Worm (Caenorhabditis elegans): Measurements from ENCODE around the gene glb-33.

glb-33 gene

ce11 chrV:1351826-1352225, at the start of gene glb-33:
TSS of gene glb-33 (plus strand) at chrV:1352126.
- TF ChIP-seq pag-3 (tag; optimal IDR thresholded peaks at IDR 0.05; ENCODE audit: borderline replicate concordance), result no peak
- no peak for TF ChIP-seq zip-5 (tag; optimal IDR thresholded peaks at IDR 0.05)
- no peak for TF ChIP-seq ref-2 (tag; optimal IDR thresholded peaks at IDR 0.05)
- no peak for TF ChIP-seq ceh-24 (tag; optimal IDR thresholded peaks at IDR 0.05)
- no peak for TF ChIP-seq elt-4 (tag; optimal IDR thresholded peaks at IDR 0.05)
- TF ChIP-seq ceh-30 (tag; optimal IDR thresholded peaks at IDR 0.05), result no peak
- TF ChIP-seq tbx-7 (tag; optimal IDR thresholded peaks at IDR 0.05), result no peak
- no peak for TF ChIP-seq T23F11.4 (GFP tag; optimal IDR thresholded peaks at IDR 0.05)
- TF ChIP-seq sdc-2 (tag; optimal IDR thresholded peaks at IDR 0.05), result no peak
- no peak for TF ChIP-seq F13H6.1 (tag; optimal IDR thresholded peaks at IDR 0.05)
- no peak for TF ChIP-seq ceh-18 (tag; optimal IDR thresholded peaks at IDR 0.05)
- no peak for TF ChIP-seq ceh-45 (GFP tag; IDR thresholded peaks at IDR 0.05)
- no peak for TF ChIP-seq madf-2 (tag; optimal IDR thresholded peaks at IDR 0.05)
- no peak for TF ChIP-seq K02D7.2 (tag; optimal IDR thresholded peaks at IDR 0.05)
- TF ChIP-seq hlh-13 (GFP tag; optimal IDR thresholded peaks at IDR 0.05), result no peak
- no peak for TF ChIP-seq pha-4 (tag; optimal IDR thresholded peaks at IDR 0.05)
- TF ChIP-seq elt-2 (tag; optimal IDR thresholded peaks at IDR 0.05), result no peak
- TF ChIP-seq C08G9.2 (tag; optimal IDR thresholded peaks at IDR 0.05), result no peak
- no peak for TF ChIP-seq ama-1 (optimal IDR thresholded peaks at IDR 0.05)
- no peak for TF ChIP-seq pax-1 (tag; optimal IDR thresholded peaks at IDR 0.05)

- TF ChIP-seq C08G9.2 (tag; optimal IDR thresholded peaks at IDR 0.05) (no peak), madf-2 (tag; optimal IDR thresholded peaks at IDR 0.05) (no peak), dve-1 (tag; optimal IDR thresholded peaks at IDR 0.05) (peak; percentile 35)
These were observed 46.1 kb upstream of the glb-33 start for ce11 chrV:1305846-1306245.

- TF ChIP-seq ceh-9 (tag; optimal IDR thresholded peaks at IDR 0.05) (no peak), npax-4 (tag; optimal IDR thresholded peaks at IDR 0.05) (no peak), eyg-1 (tag; optimal IDR thresholded peaks at IDR 0.05) (no peak), pat-9 (tag; optimal IDR thresholded peaks at IDR 0.05) (no peak), nfya-1 (tag; optimal IDR thresholded peaks at IDR 0.05) (no peak), T23F11.4 (GFP tag; optimal IDR thresholded peaks at IDR 0.05) (no peak), lim-6 (tag; optimal IDR thresholded peaks at IDR 0.05) (no peak), ref-2 (tag; optimal IDR thresholded peaks at IDR 0.05) (no peak), elt-2 (tag; optimal IDR thresholded peaks at IDR 0.05) (no peak), zip-5 (tag; optimal IDR thresholded peaks at IDR 0.05) (no peak), fkh-6 (tag; optimal IDR thresholded peaks at IDR 0.05) (no peak), hlh-6 (tag; optimal IDR thresholded peaks at IDR 0.05) (no peak), hlh-8 (tag; optimal IDR thresholded peaks at IDR 0.05) (no peak)
These were observed 44.2 kb upstream of the glb-33 start for ce11 chrV:1307730-1308129.

ce11 chrV:1313274-1313673, 38.7 kb upstream of the glb-33 start:
- TF ChIP-seq unc-42 (tag; optimal IDR thresholded peaks at IDR 0.05), result peak; percentile 76
- TF ChIP-seq ceh-22 (tag; optimal IDR thresholded peaks at IDR 0.05), result no peak
- TF ChIP-seq mec-3 (tag; optimal IDR thresholded peaks at IDR 0.05; ENCODE audit: borderline replicate concordance), result no peak
- no peak for TF ChIP-seq pha-2 (tag; optimal IDR thresholded peaks at IDR 0.05)
- no peak for TF ChIP-seq ama-1 (optimal IDR thresholded peaks at IDR 0.05)
- TF ChIP-seq ztf-16 (tag; optimal IDR thresholded peaks at IDR 0.05), result no peak
- TF ChIP-seq pax-1 (tag; optimal IDR thresholded peaks at IDR 0.05), result no peak

DNA sequence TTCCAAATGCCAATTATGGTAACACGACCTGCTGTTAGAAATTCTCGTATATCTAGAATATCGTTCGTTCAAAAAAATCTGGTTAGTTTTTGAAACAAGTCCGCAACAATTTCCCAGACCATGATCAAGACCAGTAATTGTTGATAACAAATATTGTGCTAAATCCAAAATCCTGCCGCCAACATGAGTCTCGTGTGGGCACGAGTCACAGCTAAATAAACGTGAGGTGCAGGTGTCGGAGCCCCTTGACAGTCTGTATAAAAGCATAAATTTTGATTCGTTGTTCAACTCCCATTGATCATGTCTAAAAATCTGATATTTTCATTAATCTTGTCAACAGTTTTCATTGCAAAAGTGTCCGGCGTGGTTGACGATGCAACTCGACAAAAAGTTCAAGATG, 37.1 kb upstream of the glb-33 start, which contains the start of gene F16B3.2:
Gene F16B3.2, plus strand, starts transcription at position 301 of the 400 bp plus-strand sequence.
- TF ChIP-seq dmd-4 (tag; optimal IDR thresholded peaks at IDR 0.05; ENCODE audit: borderline replicate concordance) (no peak), ceh-18 (tag; optimal IDR thresholded peaks at IDR 0.05) (no peak), ahr-1 (tag; optimal IDR thresholded peaks at IDR 0.05) (no peak), hlh-15 (tag; optimal IDR thresholded peaks at IDR 0.05) (no peak), sox-2 (GFP tag; IDR thresholded peaks at IDR 0.05) (no peak), npax-4 (tag; optimal IDR thresholded peaks at IDR 0.05) (no peak), ama-1 (optimal IDR thresholded peaks at IDR 0.05) (no peak), ttx-3 (tag; optimal IDR thresholded peaks at IDR 0.05) (no peak), dve-1 (tag; optimal IDR thresholded peaks at IDR 0.05) (no peak), ceh-45 (GFP tag; IDR thresholded peaks at IDR 0.05) (no peak), che-1 (tag; optimal IDR thresholded peaks at IDR 0.05) (no peak), unc-55 (GFP tag; optimal IDR thresholded peaks at IDR 0.05) (no peak), elt-4 (tag; optimal IDR thresholded peaks at IDR 0.05) (no peak), pha-4 (tag; optimal IDR thresholded peaks at IDR 0.05) (no peak), hlh-6 (tag; optimal IDR thresholded peaks at IDR 0.05) (no peak)
